Fruit fly (Drosophila melanogaster): ENCODE measurements around the gene Nup58.

DNA sequence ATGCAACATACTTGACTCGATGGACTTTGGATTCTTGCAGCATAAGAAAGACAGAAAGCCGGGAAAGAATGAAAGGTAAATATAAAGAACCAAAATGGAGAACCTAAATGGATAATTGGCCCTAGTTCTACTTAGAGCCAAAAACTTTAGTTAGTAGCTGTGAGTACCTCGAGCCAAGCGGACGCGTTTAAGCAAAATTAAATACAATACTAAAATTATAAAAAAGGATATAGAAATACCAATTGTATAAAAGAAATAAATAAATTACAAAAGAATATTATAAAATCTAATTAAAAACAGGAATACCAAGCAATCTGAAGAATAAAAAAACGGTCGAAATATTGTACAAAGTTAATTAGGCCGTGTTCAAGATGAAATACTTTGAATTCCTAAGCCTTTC, 10.2 kb upstream of the Nup58 start, which contains the start of gene CG34138:
- TF ChIP-seq ttk (GFP tag; IDR thresholded peaks at IDR 0.05) (no peak), Dll (GFP tag; IDR thresholded peaks at IDR 0.05; ENCODE audit: partially characterized antibody) (no peak), h (optimal IDR thresholded peaks at IDR 0.05) (no peak), CG15601 (tag; optimal IDR thresholded peaks at IDR 0.05) (no peak)
